Fruit fly (Drosophila melanogaster): ENCODE measurements around the gene t-Grip91.

DNA sequence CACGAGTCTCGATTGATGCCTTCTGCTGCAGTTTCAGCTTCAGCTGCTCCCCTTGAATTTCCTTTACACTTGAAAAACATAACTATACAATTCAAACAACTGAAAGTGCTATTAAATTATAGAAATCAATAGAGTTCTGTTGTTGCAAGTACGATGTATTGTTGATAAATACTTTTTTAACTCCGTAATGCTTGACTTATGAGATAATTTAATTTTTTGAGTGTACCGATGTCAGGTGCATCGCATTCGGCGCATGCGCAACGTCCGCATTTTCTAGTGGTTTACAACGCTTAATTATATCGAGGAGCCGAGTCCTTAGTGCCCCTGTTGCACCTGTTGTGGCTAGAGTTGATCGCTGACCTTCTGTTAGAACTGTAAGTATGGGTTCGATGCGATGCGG is 42.5 kb upstream of the t-Grip91 start:
- TF ChIP-seq CG8478 (optimal IDR thresholded peaks at IDR 0.05) (no peak), usp (GFP tag; optimal IDR thresholded peaks at IDR 0.05) (no peak)

All from whole organism.